Fruit fly (Drosophila melanogaster) whole organism, adult: ENCODE results near the gene Atg5.

ENCODE experiments used
- CG11617 ChIP-seq: fragments of 200-800 bp; sonication (Bioruptor generic); optimal IDR thresholded peaks from 2 replicates; lab custom pipeline; 2017; ENCODE audit warnings: mild to moderate bottlenecking, missing biosample characterization, missing genetic modification reagents, missing genetic modification characterization
- CG1620 ChIP-seq: fragments of 200-800 bp; sonication (Bioruptor generic); optimal IDR thresholded peaks from 2 replicates; lab custom pipeline; 2016; ENCODE audit warnings: missing biosample characterization, missing genetic modification characterization
- CG5204 ChIP-seq: fragments of 200-800 bp; sonication (Bioruptor generic); optimal IDR thresholded peaks from 2 replicates; lab custom pipeline; 2016; ENCODE audit warnings: missing biosample characterization, missing genetic modification characterization
- CG7045 ChIP-seq: fragments of 200-800 bp; sonication (Bioruptor generic); optimal IDR thresholded peaks from 2 replicates; lab custom pipeline; 2017; ENCODE audit warnings: missing biosample characterization, mild to moderate bottlenecking, missing genetic modification characterization
- CG7101 ChIP-seq: fragments of 200-800 bp; sonication (Bioruptor generic); optimal IDR thresholded peaks from 2 replicates; lab custom pipeline; 2018; ENCODE audit warnings: missing biosample characterization, mild to moderate bottlenecking, missing genetic modification characterization, moderate library complexity
- Clk ChIP-seq: fragments of 200-800 bp; sonication (Bioruptor generic); optimal IDR thresholded peaks from 2 replicates; lab custom pipeline; 2017; ENCODE audit warnings: missing biosample characterization, missing genetic modification characterization
- cic ChIP-seq: fragments of 200-800 bp; sonication (Bioruptor generic); optimal IDR thresholded peaks from 2 replicates; lab custom pipeline; 2017; ENCODE audit warnings: missing biosample characterization, mild to moderate bottlenecking, missing genetic modification characterization, moderate library complexity
- kay ChIP-seq: fragments of 200-800 bp; sonication (Bioruptor generic); peaks from one replicate; lab custom pipeline; 2016; ENCODE audit warnings: missing biosample characterization, missing genetic modification characterization, borderline replicate concordance

dm6 chrX:7333858-7334800 is 10.6 kb upstream of the Atg5 start:
- TF ChIP-seq cic (GFP tag; lab: Kevin White, UChicago): no peak
- TF ChIP-seq CG1620 (GFP tag; lab: Kevin White, UChicago): no peak
- no peak for TF ChIP-seq kay (GFP tag; lab: Kevin White, UChicago)
- no peak for TF ChIP-seq CG7101 (tag; lab: Kevin White, UChicago)
- no peak for TF ChIP-seq CG11617 (GFP tag; lab: Kevin White, UChicago)
- TF ChIP-seq CG5204 (GFP tag; lab: Kevin White, UChicago): no peak
- TF ChIP-seq Clk (GFP tag; lab: Kevin White, UChicago): no peak
- TF ChIP-seq CG7045 (GFP tag; lab: Kevin White, UChicago): no peak
